Fruit fly (Drosophila melanogaster): ENCODE results near the gene Amnionless.
A peak's percentile ranks its signal among the peaks of the same experiment; 100 is the strongest.

Amnionless gene

dm6 chr2L:277122-277671 is 11.7 kb downstream of the Amnionless start, which contains the start of gene smo (continued):
- TF ChIP-seq ase (GFP tag; IDR thresholded peaks at IDR 0.05) (no peak), CG6854 (GFP tag; optimal IDR thresholded peaks at IDR 0.05) (no peak), Usf (GFP tag; optimal IDR thresholded peaks at IDR 0.05) (no peak), dm (GFP tag; optimal IDR thresholded peaks at IDR 0.05) (peak; percentile 83), Blimp-1 (GFP tag; optimal IDR thresholded peaks at IDR 0.05) (no peak), slbo (GFP tag; IDR thresholded peaks at IDR 0.05) (peak; percentile 44; the same call in 1 of the 2 replicates), Nf-YC (tag; optimal IDR thresholded peaks at IDR 0.05) (peak; percentile 28), Rfx (GFP tag; IDR thresholded peaks at IDR 0.05) (peak; percentile 57; the same call in 1 of the 2 replicates), jumu (GFP tag; optimal IDR thresholded peaks at IDR 0.05) (peak; percentile 61), CG15696 (tag; optimal IDR thresholded peaks at IDR 0.05) (peak; percentile 38), Optix (GFP tag; IDR thresholded peaks at IDR 0.05) (no peak), CG31388 (GFP tag; optimal IDR thresholded peaks at IDR 0.05) (no peak), Gsc (GFP tag; IDR thresholded peaks at IDR 0.05) (no peak), chif (GFP tag; optimal IDR thresholded peaks at IDR 0.05) (peak; percentile 29 to 48), CG4282 (GFP tag; optimal IDR thresholded peaks at IDR 0.05) (no peak), CG11456 (GFP tag; IDR thresholded peaks at IDR 0.05) (0 out of 3 replicates have a peak, but pooled peaks have one; percentile 35), CG2120 (GFP tag; optimal IDR thresholded peaks at IDR 0.05) (peak; percentile 62), tin (GFP tag; optimal IDR thresholded peaks at IDR 0.05) (peak; percentile 29), CG4617 (GFP tag; optimal IDR thresholded peaks at IDR 0.05; ENCODE audit: borderline replicate concordance) (peak; percentile 51), pzg (GFP tag; optimal IDR thresholded peaks at IDR 0.05) (peak; percentile 96), CG17612 (GFP tag; IDR thresholded peaks at IDR 0.05) (no peak; the same call in 1 of the 2 replicates), klu (GFP tag; IDR thresholded peaks at IDR 0.05) (no peak), CG18619 (GFP tag; optimal IDR thresholded peaks at IDR 0.05) (no peak), cg (GFP tag; optimal IDR thresholded peaks at IDR 0.05) (no peak), zfh1 (GFP tag; IDR thresholded peaks at IDR 0.05) (0 out of 3 replicates have a peak, but pooled peaks have one; percentile 11), CG14014 (GFP tag; IDR thresholded peaks at IDR 0.05) (no peak), CG1024 (GFP tag; IDR thresholded peaks at IDR 0.05) (no peak), Med (GFP tag) (peak; percentile 89), Taf1 (GFP tag; IDR thresholded peaks at IDR 0.05) (no peak), CG10267 (tag; optimal IDR thresholded peaks at IDR 0.05) (peak; percentile 67), CkIIα-i1 (GFP tag; IDR thresholded peaks at IDR 0.05) (no peak), stc (GFP tag; IDR thresholded peaks at IDR 0.05) (no peak), insv (GFP tag; optimal IDR thresholded peaks at IDR 0.05) (peak in 1 of 2 experiments; percentile 12), eve (GFP tag; optimal IDR thresholded peaks at IDR 0.05) (no peak), CG12942 (GFP tag; optimal IDR thresholded peaks at IDR 0.05) (peak; percentile 27), Bteb2 (GFP tag; optimal IDR thresholded peaks at IDR 0.05) (peak; percentile 55), gsb-n (tag; optimal IDR thresholded peaks at IDR 0.05) (no peak), HLH3B (GFP tag; IDR thresholded peaks at IDR 0.05) (no peak), dmrt11E (tag; optimal IDR thresholded peaks at IDR 0.05) (peak; percentile 34), Dref (GFP tag; IDR thresholded peaks at IDR 0.05) (peak; percentile 92), onecut (GFP tag; IDR thresholded peaks at IDR 0.05) (no peak), CG34422 (GFP tag; IDR thresholded peaks at IDR 0.05) (no peak), sr (GFP tag; IDR thresholded peaks at IDR 0.05) (no peak), CrebB (tag; optimal IDR thresholded peaks at IDR 0.05) (peak; percentile 11), HmgD (GFP tag; optimal IDR thresholded peaks at IDR 0.05) (peak; percentile 57), Doc2 (GFP tag; IDR thresholded peaks at IDR 0.05) (no peak), peb (GFP tag; IDR thresholded peaks at IDR 0.05) (no peak), bigmax (GFP tag; optimal IDR thresholded peaks at IDR 0.05) (no peak), luna (GFP tag; optimal IDR thresholded peaks at IDR 0.05) (peak; percentile 16), ftz-f1 (GFP tag; optimal IDR thresholded peaks at IDR 0.05) (no peak), CG15011 (GFP tag; optimal IDR thresholded peaks at IDR 0.05) (no peak), ato (GFP tag; IDR thresholded peaks at IDR 0.05; ENCODE audit: partially characterized antibody) (peak; percentile 81)
